Worm (Caenorhabditis elegans) whole organism, young adult: ENCODE measurements around the gene Y43F8C.15.
A peak's percentile ranks its signal among the peaks of the same experiment; 100 is the strongest.

Experiments
- B0035.1 ChIP-seq: sonication (generic microtip); optimal IDR thresholded peaks from 2 replicates; lab custom pipeline; 2016; ENCODE audit warnings: missing genetic modification characterization, mild to moderate bottlenecking, missing compliant biosample characterization, missing genotype, missing genetic modification reagents
- B0261.1 ChIP-seq: sonication (generic microtip); optimal IDR thresholded peaks from 2 replicates; lab custom pipeline; 2016; ENCODE audit warnings: mild to moderate bottlenecking, missing genetic modification characterization, moderate library complexity, missing compliant biosample characterization
- D2030.7 ChIP-seq: fragments of 200-800 bp; sonication (Bioruptor generic); IDR thresholded peaks from 2 replicates; pipeline ENCODE4 v1.3.6; 2022; ENCODE audit warnings: missing genetic modification reagents, missing genetic modification characterization, missing compliant biosample characterization
- F10E7.11 ChIP-seq: sonication (generic microtip); optimal IDR thresholded peaks from 2 replicates; lab custom pipeline; 2017; ENCODE audit warnings: mild to moderate bottlenecking, missing genetic modification characterization, moderate library complexity, missing compliant biosample characterization
- F49E8.2 ChIP-seq: sonication (generic microtip); optimal IDR thresholded peaks from 3 replicates; lab custom pipeline; 2017; ENCODE audit warnings: missing genetic modification characterization, mild to moderate bottlenecking, missing compliant biosample characterization, antibody characterized with exemption, moderate library complexity; ENCODE audit not compliant: insufficient read depth
- T07F8.4 ChIP-seq: sonication (generic microtip); optimal IDR thresholded peaks from 2 replicates; lab custom pipeline; 2016; ENCODE audit warnings: mild to moderate bottlenecking, missing genetic modification characterization, moderate library complexity, missing compliant biosample characterization
- attf-6 ChIP-seq: fragments of 200-800 bp; sonication (Bioruptor generic); IDR thresholded peaks from 2 replicates; pipeline ENCODE4 v1.3.6; 2022; ENCODE audit warnings: missing genetic modification reagents, missing genetic modification characterization, missing compliant biosample characterization
- ccch-3 ChIP-seq: fragments of 200-800 bp; sonication (Bioruptor generic); optimal IDR thresholded peaks from 2 replicates; lab custom pipeline; 2018; ENCODE audit warnings: mild to moderate bottlenecking, missing genetic modification characterization, missing compliant biosample characterization
- cebp-2 ChIP-seq: fragments of 200-800 bp; sonication (Bioruptor generic); IDR thresholded peaks from 2 replicates; pipeline ENCODE4 v1.3.6; 2022; ENCODE audit warnings: missing genetic modification characterization, missing compliant biosample characterization
- ceh-27 ChIP-seq: fragments of 200-800 bp; sonication (Bioruptor generic); optimal IDR thresholded peaks from 2 replicates; lab custom pipeline; 2018; ENCODE audit warnings: mild to moderate bottlenecking, missing genetic modification characterization, moderate library complexity, missing compliant biosample characterization
- ceh-79 ChIP-seq: sonication (generic microtip); optimal IDR thresholded peaks from 2 replicates; lab custom pipeline; 2017; ENCODE audit warnings: mild to moderate bottlenecking, missing genetic modification characterization, missing compliant biosample characterization
- egl-44 ChIP-seq: fragments of 200-800 bp; sonication (Bioruptor generic); IDR thresholded peaks from 2 replicates; pipeline ENCODE4 v1.3.6; 2022; ENCODE audit warnings: missing genetic modification reagents, missing genetic modification characterization, missing compliant biosample characterization
- ekl-4 ChIP-seq: fragments of 200-800 bp; sonication (Bioruptor generic); IDR thresholded peaks from 2 replicates; pipeline ENCODE4 v1.3.6; 2022; ENCODE audit warnings: missing genetic modification reagents, missing genetic modification characterization, missing compliant biosample characterization
- ets-4 ChIP-seq: fragments of 200-800 bp; sonication (Bioruptor generic); optimal IDR thresholded peaks from 2 replicates; lab custom pipeline; 2018; ENCODE audit warnings: mild to moderate bottlenecking, missing genetic modification characterization, missing compliant biosample characterization
- hlh-26 ChIP-seq: fragments of 200-800 bp; sonication (Bioruptor generic); conservative IDR thresholded peaks from 2 replicates; pipeline ENCODE4 v1.3.6; 2022; ENCODE audit warnings: missing genetic modification reagents, missing genetic modification characterization, missing compliant biosample characterization
- hmg-1.2 ChIP-seq: fragments of 200-800 bp; sonication (Bioruptor generic); IDR thresholded peaks from 2 replicates; pipeline ENCODE4 v1.3.6; 2022; ENCODE audit warnings: missing genetic modification reagents, missing genetic modification characterization, missing compliant biosample characterization
- hrde-1 ChIP-seq: sonication (generic microtip); optimal IDR thresholded peaks from 2 replicates; lab custom pipeline; 2016; ENCODE audit warnings: missing genetic modification characterization, mild to moderate bottlenecking, missing compliant biosample characterization, moderate library complexity, missing genotype, missing genetic modification reagents, borderline replicate concordance
- hsf-1 ChIP-seq: fragments of 200-800 bp; sonication (Bioruptor generic); IDR thresholded peaks from 2 replicates; pipeline ENCODE4 v1.3.6; 2022; ENCODE audit warnings: missing genetic modification reagents, missing genetic modification characterization, missing compliant biosample characterization
- lag-1 ChIP-seq: fragments of 200-800 bp; sonication (Bioruptor generic); IDR thresholded peaks from 2 replicates; pipeline ENCODE4 v1.3.6; 2022; ENCODE audit warnings: missing genetic modification reagents, missing genetic modification characterization, missing compliant biosample characterization
- lin-54 ChIP-seq: fragments of 200-800 bp; sonication (Bioruptor generic); optimal IDR thresholded peaks from 2 replicates; lab custom pipeline; 2018; ENCODE audit warnings: mild to moderate bottlenecking, missing genetic modification characterization, missing compliant biosample characterization
- lsy-27 ChIP-seq: sonication (generic microtip); optimal IDR thresholded peaks from 2 replicates; lab custom pipeline; 2017; ENCODE audit warnings: missing genetic modification characterization, mild to moderate bottlenecking, missing compliant biosample characterization, antibody characterized with exemption, missing genotype, borderline replicate concordance; ENCODE audit not compliant: insufficient read depth
- madf-3 ChIP-seq: fragments of 200-800 bp; sonication (Bioruptor generic); IDR thresholded peaks from 2 replicates; pipeline ENCODE4 v1.3.6; 2022; ENCODE audit warnings: missing genetic modification reagents, missing genetic modification characterization, missing compliant biosample characterization
- madf-6 ChIP-seq: fragments of 200-800 bp; sonication (Bioruptor generic); IDR thresholded peaks from 2 replicates; pipeline ENCODE4 v1.3.6; 2022; ENCODE audit warnings: missing genetic modification reagents, missing genetic modification characterization, missing compliant biosample characterization
- madf-8 ChIP-seq: fragments of 200-800 bp; sonication (Bioruptor generic); conservative IDR thresholded peaks from 2 replicates; pipeline ENCODE4 v1.3.6; 2022; ENCODE audit warnings: missing genetic modification reagents, missing genetic modification characterization, missing compliant biosample characterization
- nhr-27 ChIP-seq: fragments of 200-800 bp; sonication (Bioruptor generic); optimal IDR thresholded peaks from 2 replicates; lab custom pipeline; 2018; ENCODE audit warnings: mild to moderate bottlenecking, missing genetic modification characterization, moderate library complexity, missing compliant biosample characterization
- nhr-80 ChIP-seq: sonication (generic microtip); optimal IDR thresholded peaks from 2 replicates; lab custom pipeline; 2016; ENCODE audit warnings: missing genetic modification characterization, missing compliant biosample characterization
- rpc-1 ChIP-seq, 2 experiments: fragments of 150-350 bp in 1 of 2; sonication (generic microtip) in 1 of 2; optimal IDR thresholded peaks; 2 replicates each; lab custom pipeline; 2014 to 2018; ENCODE audit warnings: missing biosample characterization in 1 of 2, missing genetic modification characterization in 1 of 2, missing genetic modification reagents in 1 of 2, missing genotype in 1 of 2
- tbp1 ChIP-seq: fragments of 200-800 bp; sonication (Bioruptor generic); optimal IDR thresholded peaks from 2 replicates; lab custom pipeline; 2018; ENCODE audit warnings: mild to moderate bottlenecking, missing genetic modification characterization, missing compliant biosample characterization
- zfh-2 ChIP-seq: fragments of 200-800 bp; sonication (Bioruptor generic); conservative IDR thresholded peaks from 2 replicates; pipeline ENCODE4 v1.3.6; 2022; ENCODE audit warnings: missing genetic modification reagents, missing genetic modification characterization, missing compliant biosample characterization
- zim-3 ChIP-seq: sonication (generic microtip); optimal IDR thresholded peaks from 2 replicates; lab custom pipeline; 2017; ENCODE audit warnings: mild to moderate bottlenecking, missing genetic modification characterization, moderate library complexity, missing compliant biosample characterization
- ztf-26 ChIP-seq: sonication (generic microtip); optimal IDR thresholded peaks from 2 replicates; lab custom pipeline; 2017; ENCODE audit warnings: missing genetic modification characterization, missing compliant biosample characterization

Y43F8C.15 gene

ce11 chrV:19671816-19672215 lies 38.6 kb downstream of the Y43F8C.15 start:
- TF ChIP-seq D2030.7: no peak
- TF ChIP-seq F10E7.11 (tag; lab: Kevin White, UChicago): no peak
- TF ChIP-seq zfh-2 (GFP tag; lab: Robert Waterston, UW): peak; percentile 58; the same call in 1 of the 2 replicates
- TF ChIP-seq madf-3 (GFP tag; lab: Robert Waterston, UW): no peak
- peak; percentile 82 for TF ChIP-seq hmg-1.2 (GFP tag; lab: Robert Waterston, UW)
- no peak for TF ChIP-seq hsf-1 (GFP tag; lab: Robert Waterston, UW)
- no peak for TF ChIP-seq nhr-27 (tag; lab: Kevin White, UChicago)

- TF ChIP-seq hlh-26 (GFP tag; lab: Robert Waterston, UW) (no peak), ztf-26 (tag; lab: Kevin White, UChicago) (no peak), tbp1 (GFP tag; lab: Kevin White, UChicago) (peak; percentile 76), rpc-1 (optimal IDR thresholded peaks at IDR 0.05; lab: Kevin White, UChicago) (peak; percentile 7), rpc-1 (tag; optimal IDR thresholded peaks at IDR 0.05; lab: Kevin White, UChicago) (peak; percentile 64), B0261.1 (tag; lab: Kevin White, UChicago) (peak; percentile 40)
Observed at ce11 chrV:19670866-19671265, 39.5 kb downstream of the Y43F8C.15 start.

- TF ChIP-seq zim-3 (tag; lab: Kevin White, UChicago): no peak
- no peak for TF ChIP-seq ekl-4 (GFP tag; lab: Robert Waterston, UW)
- TF ChIP-seq hmg-1.2 (GFP tag; lab: Robert Waterston, UW): peak; percentile 29
- no peak for TF ChIP-seq ccch-3 (GFP tag; lab: Kevin White, UChicago)
- 0 out of 2 replicates have a peak, but pooled peaks have one; percentile 26 for TF ChIP-seq zfh-2 (GFP tag; lab: Robert Waterston, UW)
Observed at ce11 chrV:19669959-19670358, 40.5 kb downstream of the Y43F8C.15 start, which contains the start of gene Y43F8C.11. Y43F8C.11 (plus strand) TSS chrV:19670259.

ce11 chrV:19668213-19668612 lies 42.2 kb downstream of the Y43F8C.15 start:
- TF ChIP-seq zim-3 (tag; lab: Kevin White, UChicago) (no peak), egl-44 (GFP tag; lab: Robert Waterston, UW) (no peak), B0035.1 (no peak), madf-6 (GFP tag; lab: Robert Waterston, UW) (no peak), ets-4 (GFP tag; lab: Kevin White, UChicago) (no peak), attf-6 (GFP tag; lab: Robert Waterston, UW) (no peak), lin-54 (GFP tag; lab: Kevin White, UChicago) (no peak), ceh-79 (tag; lab: Kevin White, UChicago) (no peak), rpc-1 (optimal IDR thresholded peaks at IDR 0.05; lab: Kevin White, UChicago) (no peak), rpc-1 (tag; optimal IDR thresholded peaks at IDR 0.05; lab: Kevin White, UChicago) (no peak), lag-1 (no peak), F49E8.2 (tag; lab: Kevin White, UChicago) (no peak), ceh-27 (GFP tag; lab: Kevin White, UChicago) (no peak), lsy-27 (no peak), nhr-80 (tag; lab: Kevin White, UChicago) (no peak), T07F8.4 (tag; lab: Kevin White, UChicago) (no peak), hrde-1 (tag; lab: Kevin White, UChicago) (no peak), madf-8 (GFP tag; lab: Robert Waterston, UW) (no peak), cebp-2 (GFP tag; lab: Robert Waterston, UW) (no peak)
